Fruit fly (Drosophila melanogaster): ENCODE measurements around the gene CadN2.

Gene CadN2

DNA sequence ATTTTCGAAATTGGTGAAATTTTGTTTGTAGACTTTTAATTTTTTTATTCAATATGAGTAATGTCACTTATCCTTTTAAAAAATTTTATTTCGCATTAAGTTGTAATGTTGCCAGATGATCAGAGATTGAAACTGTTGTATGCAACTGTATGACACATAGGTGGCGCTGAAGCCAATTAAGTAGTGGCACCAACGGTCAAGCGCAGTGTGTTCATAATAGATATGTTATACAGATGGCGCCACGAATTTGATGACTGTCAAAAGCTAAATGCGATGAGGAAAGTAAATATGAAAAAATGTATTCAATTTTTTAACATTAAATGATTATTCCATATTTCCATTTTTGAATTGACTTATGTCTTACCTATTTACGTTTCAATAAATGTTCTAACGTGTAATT is 90.4 kb downstream of the CadN2 start (continued):
- no peak for TF ChIP-seq unpg (GFP tag; optimal IDR thresholded peaks at IDR 0.05)
- no peak for TF ChIP-seq CG2202 (tag; optimal IDR thresholded peaks at IDR 0.05)
- TF ChIP-seq CG9932 (GFP tag; IDR thresholded peaks at IDR 0.05), result peak; percentile 66
- no peak for TF ChIP-seq ac (GFP tag; optimal IDR thresholded peaks at IDR 0.05)
- TF ChIP-seq stwl (tag; optimal IDR thresholded peaks at IDR 0.05), result peak; percentile 89
- no peak for TF ChIP-seq CG8089 (GFP tag; optimal IDR thresholded peaks at IDR 0.05)
- no peak; the same call in 1 of the 2 replicates for TF ChIP-seq CG13287 (GFP tag; IDR thresholded peaks at IDR 0.05; ENCODE audit: partially characterized antibody)
- peak; percentile 21 for TF ChIP-seq Sry-δ (GFP tag; optimal IDR thresholded peaks at IDR 0.05)
- peak; percentile 22 for TF ChIP-seq az2 (GFP tag; optimal IDR thresholded peaks at IDR 0.05)
- no peak for TF ChIP-seq YL-1 (GFP tag; optimal IDR thresholded peaks at IDR 0.05)
- no peak for TF ChIP-seq C15 (GFP tag; IDR thresholded peaks at IDR 0.05)
- TF ChIP-seq so (GFP tag; IDR thresholded peaks at IDR 0.05), result no peak
- no peak for TF ChIP-seq H15 (GFP tag; IDR thresholded peaks at IDR 0.05)
- TF ChIP-seq Xrp1 (GFP tag; IDR thresholded peaks at IDR 0.05), result no peak
- TF ChIP-seq CG12659 (GFP tag; optimal IDR thresholded peaks at IDR 0.05), result no peak
- no peak for TF ChIP-seq CG6175 (GFP tag; IDR thresholded peaks at IDR 0.05)
- TF ChIP-seq CG7372 (GFP tag; IDR thresholded peaks at IDR 0.05), result no peak
- no peak for TF ChIP-seq vnd (GFP tag; IDR thresholded peaks at IDR 0.05; ENCODE audit: partially characterized antibody)
- peak; percentile 41; the same call in 2 of the 3 replicates for TF ChIP-seq dysf (GFP tag; IDR thresholded peaks at IDR 0.05)
- peak; percentile 21 for TF ChIP-seq CG12769 (tag; optimal IDR thresholded peaks at IDR 0.05)
- TF ChIP-seq CG17912 (GFP tag; optimal IDR thresholded peaks at IDR 0.05), result peak; percentile 24
- TF ChIP-seq CG1647 (GFP tag; optimal IDR thresholded peaks at IDR 0.05), result no peak
- no peak for TF ChIP-seq CG7357 (GFP tag; IDR thresholded peaks at IDR 0.05)
- no peak for TF ChIP-seq Six4 (GFP tag; optimal IDR thresholded peaks at IDR 0.05)
- TF ChIP-seq hkb (optimal IDR thresholded peaks at IDR 0.05), result no peak
- no peak for TF ChIP-seq hkb (GFP tag; IDR thresholded peaks at IDR 0.05)
- no peak for TF ChIP-seq NfI (GFP tag; optimal IDR thresholded peaks at IDR 0.05)
- no peak for TF ChIP-seq lov (optimal IDR thresholded peaks at IDR 0.05)
- TF ChIP-seq lov (GFP tag; IDR thresholded peaks at IDR 0.05), result no peak
- TF ChIP-seq NK7.1 (GFP tag; optimal IDR thresholded peaks at IDR 0.05), result no peak
- TF ChIP-seq CG2678 (tag; optimal IDR thresholded peaks at IDR 0.05), result no peak
- no peak for TF ChIP-seq tup (GFP tag; optimal IDR thresholded peaks at IDR 0.05)
- TF ChIP-seq Nf-YA (GFP tag; IDR thresholded peaks at IDR 0.05), result no peak
- TF ChIP-seq Dbx (GFP tag; IDR thresholded peaks at IDR 0.05), result no peak
- no peak for TF ChIP-seq cato (GFP tag; optimal IDR thresholded peaks at IDR 0.05; ENCODE audit: borderline replicate concordance)
- TF ChIP-seq HLH54F (GFP tag; optimal IDR thresholded peaks at IDR 0.05), result no peak
- TF ChIP-seq dati (GFP tag; IDR thresholded peaks at IDR 0.05), result no peak
- no peak for TF ChIP-seq CG17359 (tag; optimal IDR thresholded peaks at IDR 0.05)
- TF ChIP-seq jumu (GFP tag; optimal IDR thresholded peaks at IDR 0.05), result peak; percentile 19
- TF ChIP-seq zen2 (GFP tag; IDR thresholded peaks at IDR 0.05; ENCODE audit: partially characterized antibody), result no peak
- no peak for TF ChIP-seq CG10209 (GFP tag; optimal IDR thresholded peaks at IDR 0.05)
- no peak for TF ChIP-seq chinmo (GFP tag; IDR thresholded peaks at IDR 0.05; ENCODE audit: partially characterized antibody)
- no peak for TF ChIP-seq CG12155 (GFP tag; optimal IDR thresholded peaks at IDR 0.05)
- no peak for TF ChIP-seq CG9437 (GFP tag; optimal IDR thresholded peaks at IDR 0.05)
- no peak for TF ChIP-seq nom (GFP tag; optimal IDR thresholded peaks at IDR 0.05)
- no peak for TF ChIP-seq Adf1 (GFP tag; IDR thresholded peaks at IDR 0.05)
- TF ChIP-seq slbo (GFP tag; IDR thresholded peaks at IDR 0.05), result peak; percentile 67
- TF ChIP-seq kni (GFP tag; optimal IDR thresholded peaks at IDR 0.05), result no peak
- TF ChIP-seq GATAe (GFP tag; conservative IDR thresholded peaks at IDR 0.05), result no peak
- no peak for TF ChIP-seq CG2875 (GFP tag; optimal IDR thresholded peaks at IDR 0.05)
- TF ChIP-seq Max (GFP tag; optimal IDR thresholded peaks at IDR 0.05), result no peak
- no peak; the same call in 2 of the 3 replicates for TF ChIP-seq CG34422 (GFP tag; IDR thresholded peaks at IDR 0.05)

All from whole organism, embryonic.